Fruit fly (Drosophila melanogaster): Measurements from ENCODE around the gene CG12237.

dm6 chrX:19611226-19611625 is 31.4 kb downstream of the CG12237 start, which contains the start of the genes Shawn and Tyler:
- no peak for TF ChIP-seq Asciz (GFP tag; optimal IDR thresholded peaks at IDR 0.05)
- TF ChIP-seq sd (tag; optimal IDR thresholded peaks at IDR 0.05): no peak

All from whole organism, embryonic.